Worm (Caenorhabditis elegans) whole organism, L3 larva: Measurements from ENCODE around the gene wrt-5.
A peak's percentile ranks its signal among the peaks of the same experiment; 100 is the strongest.

ENCODE experiments used
- daf-12 ChIP-seq: fragments of 150-350 bp; optimal IDR thresholded peaks from 2 replicates; lab custom pipeline; 2014; ENCODE audit warnings: missing biosample characterization, missing genetic modification reagents, missing genetic modification characterization
- fos-1 ChIP-seq: fragments of 150-350 bp; optimal IDR thresholded peaks from 2 replicates; lab custom pipeline; 2014; ENCODE audit warnings: missing biosample characterization, missing genetic modification characterization
- nhr-237 ChIP-seq: fragments of 150-350 bp; optimal IDR thresholded peaks from 2 replicates; lab custom pipeline; 2014; ENCODE audit warnings: missing biosample characterization, missing genetic modification characterization
- nhr-77 ChIP-seq: fragments of 150-350 bp; optimal IDR thresholded peaks from 2 replicates; lab custom pipeline; 2014; ENCODE audit warnings: missing biosample characterization, missing genetic modification characterization
- skn-1 ChIP-seq: fragments of 150-350 bp; optimal IDR thresholded peaks from 2 replicates; lab custom pipeline; 2014; ENCODE audit warnings: missing biosample characterization, missing genetic modification characterization
- unc-62 ChIP-seq: fragments of 150-350 bp; sonication (generic microtip); optimal IDR thresholded peaks from 4 replicates; lab custom pipeline; 2014; ENCODE audit warnings: missing biosample characterization, missing genetic modification reagents, missing genetic modification characterization
- zag-1 ChIP-seq: fragments of 150-350 bp; optimal IDR thresholded peaks from 2 replicates; lab custom pipeline; 2014; ENCODE audit warnings: missing biosample characterization, missing genetic modification characterization

- TF ChIP-seq unc-62 (GFP tag; lab: Kevin White, UChicago): peak; percentile 22
- TF ChIP-seq daf-12: no peak
- peak; percentile 89 for TF ChIP-seq skn-1 (tag; lab: Kevin White, UChicago)
- TF ChIP-seq fos-1 (tag; lab: Kevin White, UChicago): peak; percentile 25
- no peak for TF ChIP-seq zag-1 (tag; lab: Kevin White, UChicago)
- TF ChIP-seq nhr-77 (tag; lab: Kevin White, UChicago): peak; percentile 51
- no peak for TF ChIP-seq nhr-237 (tag; lab: Kevin White, UChicago)
Observed at ce11 chrIV:4049398-4049998, 1.9 kb downstream of the wrt-5 start, which contains the start of gene pcn-1.
